Fruit fly (Drosophila melanogaster) whole organism, embryonic: ENCODE measurements around the gene UK114.

Experiments used
- Antp ChIP-seq: fragments of 200-800 bp; sonication (Bioruptor generic); optimal IDR thresholded peaks from 3 replicates; lab custom pipeline; 2016; ENCODE audit warnings: missing biosample characterization, missing genetic modification characterization
- Blimp-1 ChIP-seq: fragments of 200-800 bp; sonication (Bioruptor generic); optimal IDR thresholded peaks from 3 replicates; lab custom pipeline; 2018; ENCODE audit warnings: missing biosample characterization, missing genetic modification characterization, mild to moderate bottlenecking, moderate library complexity, missing genetic modification reagents
- Bteb2 ChIP-seq: fragments of 200-800 bp; sonication (Bioruptor generic); optimal IDR thresholded peaks from 2 replicates; lab custom pipeline; 2016; ENCODE audit warnings: missing biosample characterization, missing genetic modification characterization
- CG11696 ChIP-seq: fragments of 200-800 bp; sonication (Bioruptor generic); IDR thresholded peaks from 2 replicates; pipeline ENCODE4 v1.3.6; 2022; ENCODE audit warnings: missing biosample characterization, missing genetic modification characterization
- CG13123 ChIP-seq: fragments of 200-800 bp; sonication (Bioruptor generic); optimal IDR thresholded peaks from 2 replicates; lab custom pipeline; 2016; ENCODE audit warnings: missing biosample characterization, missing genetic modification characterization
- CG13624 ChIP-seq: fragments of 200-800 bp; sonication (Bioruptor generic); optimal IDR thresholded peaks from 2 replicates; lab custom pipeline; 2016; ENCODE audit warnings: missing biosample characterization, missing genetic modification characterization
- CG1602 ChIP-seq: fragments of 200-800 bp; sonication (Bioruptor generic); optimal IDR thresholded peaks from 3 replicates; lab custom pipeline; 2016; ENCODE audit warnings: missing biosample characterization, missing genetic modification characterization
- CG17359 ChIP-seq: fragments of 200-800 bp; sonication (Bioruptor generic); optimal IDR thresholded peaks from 3 replicates; lab custom pipeline; 2018; ENCODE audit warnings: missing biosample characterization, mild to moderate bottlenecking, missing genetic modification characterization, moderate library complexity
- CG30020 ChIP-seq: fragments of 200-800 bp; optimal IDR thresholded peaks from 2 replicates; lab custom pipeline; 2019; ENCODE audit warnings: missing biosample characterization, mild to moderate bottlenecking, missing genetic modification characterization, moderate library complexity
- CG3838 ChIP-seq: fragments of 200-800 bp; sonication (Bioruptor generic); optimal IDR thresholded peaks from 3 replicates; lab custom pipeline; 2016; ENCODE audit warnings: missing biosample characterization, missing genetic modification characterization
- CG3995 ChIP-seq: fragments of 200-800 bp; sonication (Bioruptor generic); optimal IDR thresholded peaks from 3 replicates; lab custom pipeline; 2016; ENCODE audit warnings: missing biosample characterization, missing genetic modification characterization
- CG4424 ChIP-seq: fragments of 200-800 bp; sonication (Bioruptor generic); optimal IDR thresholded peaks from 3 replicates; lab custom pipeline; 2016; ENCODE audit warnings: missing biosample characterization, missing genetic modification characterization
- CG4854 ChIP-seq: fragments of 200-800 bp; sonication (Bioruptor generic); optimal IDR thresholded peaks from 2 replicates; lab custom pipeline; 2016; ENCODE audit warnings: missing biosample characterization, missing genetic modification characterization, inconsistent platforms
- CG7987 ChIP-seq: fragments of 200-800 bp; sonication (Bioruptor generic); optimal IDR thresholded peaks from 2 replicates; lab custom pipeline; 2018; ENCODE audit warnings: missing biosample characterization, mild to moderate bottlenecking, missing genetic modification characterization, moderate library complexity
- CG8388 ChIP-seq: fragments of 200-800 bp; sonication (Bioruptor generic); optimal IDR thresholded peaks from 2 replicates; lab custom pipeline; 2019; ENCODE audit warnings: missing biosample characterization, mild to moderate bottlenecking, missing genetic modification characterization, moderate library complexity
- CG9817 ChIP-seq: fragments of 200-800 bp; sonication (Bioruptor generic); optimal IDR thresholded peaks from 2 replicates; lab custom pipeline; 2018; ENCODE audit warnings: missing biosample characterization, mild to moderate bottlenecking, missing genetic modification characterization, moderate library complexity
- Chrac-16 ChIP-seq: fragments of 200-800 bp; sonication (Bioruptor generic); optimal IDR thresholded peaks from 3 replicates; lab custom pipeline; 2016; ENCODE audit warnings: missing biosample characterization, missing genetic modification characterization
- D19A ChIP-seq: fragments of 200-800 bp; optimal IDR thresholded peaks from 3 replicates; lab custom pipeline; 2019; ENCODE audit warnings: missing biosample characterization, mild to moderate bottlenecking, missing genetic modification characterization, moderate library complexity
- Ets97D ChIP-seq: fragments of 200-800 bp; sonication (Bioruptor generic); optimal IDR thresholded peaks from 3 replicates; lab custom pipeline; 2016; ENCODE audit warnings: missing biosample characterization, missing genetic modification characterization
- MBD-R2 ChIP-seq: fragments of 200-800 bp; sonication (Bioruptor generic); IDR thresholded peaks from 2 replicates; pipeline ENCODE4 v1.3.6; 2022; ENCODE audit warnings: missing biosample characterization, missing genetic modification characterization
- Max ChIP-seq: fragments of 200-800 bp; sonication (Bioruptor generic); optimal IDR thresholded peaks from 2 replicates; lab custom pipeline; 2016; ENCODE audit warnings: missing biosample characterization, mild to moderate bottlenecking, missing genetic modification characterization
- Oaz ChIP-seq: fragments of 200-800 bp; sonication (Bioruptor generic); IDR thresholded peaks from 2 replicates; pipeline ENCODE4 v1.3.6; 2022; ENCODE audit warnings: missing biosample characterization, missing genetic modification characterization
- Ptx1 ChIP-seq: fragments of 200-800 bp; sonication (Bioruptor generic); IDR thresholded peaks from 2 replicates; pipeline ENCODE4 v1.3.6; 2022; ENCODE audit warnings: missing biosample characterization, missing genetic modification characterization
- Tbp ChIP-seq: fragments of >200 bp; optimal IDR thresholded peaks from 2 replicates; lab custom pipeline; 2018; ENCODE audit warnings: missing biosample characterization, missing genetic modification characterization
- btn ChIP-seq: fragments of 200-800 bp; sonication (Bioruptor generic); optimal IDR thresholded peaks from 2 replicates; lab custom pipeline; 2016; ENCODE audit warnings: missing biosample characterization, missing genetic modification characterization
- caup ChIP-seq: fragments of 200-800 bp; sonication (Bioruptor generic); optimal IDR thresholded peaks from 3 replicates; lab custom pipeline; 2017; ENCODE audit warnings: missing biosample characterization, mild to moderate bottlenecking, missing genetic modification characterization, moderate library complexity; ENCODE audit not compliant: severe bottlenecking
- chm ChIP-seq: fragments of 200-800 bp; sonication (Bioruptor generic); IDR thresholded peaks from 2 replicates; pipeline ENCODE4 v1.3.6; 2022; ENCODE audit warnings: missing biosample characterization, missing genetic modification characterization
- croc ChIP-seq: fragments of 200-800 bp; sonication (Bioruptor generic); conservative IDR thresholded peaks from 3 replicates; pipeline ENCODE4 v1.3.6; 2022; ENCODE audit warnings: missing biosample characterization, missing genetic modification characterization
- crol ChIP-seq: fragments of 200-800 bp; sonication (Bioruptor generic); IDR thresholded peaks from 2 replicates; pipeline ENCODE4 v1.3.6; 2022; ENCODE audit warnings: missing biosample characterization, missing genetic modification characterization
- dmrt99B ChIP-seq: fragments of 200-800 bp; sonication (Bioruptor generic); optimal IDR thresholded peaks from 2 replicates; lab custom pipeline; 2018; ENCODE audit warnings: missing biosample characterization, mild to moderate bottlenecking, missing genetic modification characterization, moderate library complexity
- esg ChIP-seq: fragments of 200-800 bp; sonication (Bioruptor generic); conservative IDR thresholded peaks from 2 replicates; pipeline ENCODE4 v1.3.6; 2022; ENCODE audit warnings: missing biosample characterization, missing genetic modification characterization
- gcm ChIP-seq: fragments of 200-800 bp; sonication (Bioruptor generic); optimal IDR thresholded peaks from 2 replicates; lab custom pipeline; 2019; ENCODE audit warnings: missing biosample characterization, mild to moderate bottlenecking, missing genetic modification characterization, moderate library complexity
- gfzf ChIP-seq: fragments of 200-800 bp; sonication (Bioruptor generic); optimal IDR thresholded peaks from 2 replicates; lab custom pipeline; 2016; ENCODE audit warnings: missing biosample characterization, mild to moderate bottlenecking, missing genetic modification characterization, moderate library complexity
- grau ChIP-seq: fragments of 200-800 bp; optimal IDR thresholded peaks from 3 replicates; lab custom pipeline; 2019; ENCODE audit warnings: missing biosample characterization, mild to moderate bottlenecking, missing genetic modification characterization, moderate library complexity
- grn ChIP-seq: fragments of 200-800 bp; sonication (Bioruptor generic); optimal IDR thresholded peaks from 3 replicates; lab custom pipeline; 2017; ENCODE audit warnings: missing biosample characterization, missing genetic modification characterization
- gro ChIP-seq: fragments of 200-800 bp; sonication (Bioruptor generic); optimal IDR thresholded peaks from 2 replicates; lab custom pipeline; 2016; ENCODE audit warnings: missing biosample characterization, missing genetic modification characterization
- her ChIP-seq: fragments of 200-800 bp; sonication (Bioruptor generic); optimal IDR thresholded peaks from 2 replicates; lab custom pipeline; 2016; ENCODE audit warnings: missing biosample characterization, missing genetic modification characterization
- hth ChIP-seq: fragments of >200 bp; optimal IDR thresholded peaks from 2 replicates; lab custom pipeline; 2017; ENCODE audit warnings: inconsistent platforms
- jigr1 ChIP-seq: fragments of 200-800 bp; sonication (Bioruptor generic); IDR thresholded peaks from 3 replicates; pipeline ENCODE4 v1.3.6; 2022; ENCODE audit warnings: missing biosample characterization, missing genetic modification characterization
- mam ChIP-seq: fragments of 200-800 bp; sonication (Bioruptor generic); optimal IDR thresholded peaks from 3 replicates; lab custom pipeline; 2016; ENCODE audit warnings: missing biosample characterization, missing genetic modification characterization
- nau ChIP-seq: fragments of 200-800 bp; sonication (Bioruptor generic); optimal IDR thresholded peaks from 3 replicates; lab custom pipeline; 2017; ENCODE audit warnings: missing biosample characterization, mild to moderate bottlenecking, missing genetic modification characterization, missing genetic modification reagents
- nmo ChIP-seq: fragments of 200-800 bp; sonication (Bioruptor generic); optimal IDR thresholded peaks from 2 replicates; lab custom pipeline; 2018; ENCODE audit warnings: missing biosample characterization, mild to moderate bottlenecking, missing genetic modification characterization, moderate library complexity
- ro ChIP-seq: fragments of 200-800 bp; sonication (Bioruptor generic); IDR thresholded peaks from 2 replicates; pipeline ENCODE4 v1.3.6; 2022; ENCODE audit warnings: missing biosample characterization, missing genetic modification characterization
- sens ChIP-seq: fragments of 200-800 bp; sonication (Bioruptor generic); peaks from one replicate; lab custom pipeline; 2016; ENCODE audit warnings: missing biosample characterization, missing genetic modification characterization
- sim ChIP-seq: fragments of 200-800 bp; sonication (Bioruptor generic); IDR thresholded peaks from 2 replicates; pipeline ENCODE4 v1.3.6; 2022; ENCODE audit warnings: missing biosample characterization, missing genetic modification characterization
- slou ChIP-seq: fragments of 200-800 bp; sonication (Bioruptor generic); optimal IDR thresholded peaks from 3 replicates; lab custom pipeline; 2016; ENCODE audit warnings: missing biosample characterization, missing genetic modification characterization
- sob ChIP-seq: fragments of 200-800 bp; sonication (Bioruptor generic); IDR thresholded peaks from 2 replicates; pipeline ENCODE4 v1.3.6; 2022; ENCODE audit warnings: missing biosample characterization, missing genetic modification characterization
- tap ChIP-seq: fragments of 200-800 bp; optimal IDR thresholded peaks from 3 replicates; lab custom pipeline; 2019; ENCODE audit warnings: missing biosample characterization, mild to moderate bottlenecking, missing genetic modification characterization, moderate library complexity
- tio ChIP-seq: fragments of 200-800 bp; sonication (Bioruptor generic); optimal IDR thresholded peaks from 2 replicates; lab custom pipeline; 2017; ENCODE audit warnings: missing biosample characterization, missing genetic modification characterization, inconsistent platforms
- vnd ChIP-seq: fragments of 200-800 bp; sonication (Bioruptor generic); IDR thresholded peaks from 3 replicates; pipeline ENCODE4 v1.3.6; 2022; ENCODE audit warnings: missing biosample characterization, missing genetic modification characterization; ENCODE audit not compliant: partially characterized antibody

The UK114 gene

DNA sequence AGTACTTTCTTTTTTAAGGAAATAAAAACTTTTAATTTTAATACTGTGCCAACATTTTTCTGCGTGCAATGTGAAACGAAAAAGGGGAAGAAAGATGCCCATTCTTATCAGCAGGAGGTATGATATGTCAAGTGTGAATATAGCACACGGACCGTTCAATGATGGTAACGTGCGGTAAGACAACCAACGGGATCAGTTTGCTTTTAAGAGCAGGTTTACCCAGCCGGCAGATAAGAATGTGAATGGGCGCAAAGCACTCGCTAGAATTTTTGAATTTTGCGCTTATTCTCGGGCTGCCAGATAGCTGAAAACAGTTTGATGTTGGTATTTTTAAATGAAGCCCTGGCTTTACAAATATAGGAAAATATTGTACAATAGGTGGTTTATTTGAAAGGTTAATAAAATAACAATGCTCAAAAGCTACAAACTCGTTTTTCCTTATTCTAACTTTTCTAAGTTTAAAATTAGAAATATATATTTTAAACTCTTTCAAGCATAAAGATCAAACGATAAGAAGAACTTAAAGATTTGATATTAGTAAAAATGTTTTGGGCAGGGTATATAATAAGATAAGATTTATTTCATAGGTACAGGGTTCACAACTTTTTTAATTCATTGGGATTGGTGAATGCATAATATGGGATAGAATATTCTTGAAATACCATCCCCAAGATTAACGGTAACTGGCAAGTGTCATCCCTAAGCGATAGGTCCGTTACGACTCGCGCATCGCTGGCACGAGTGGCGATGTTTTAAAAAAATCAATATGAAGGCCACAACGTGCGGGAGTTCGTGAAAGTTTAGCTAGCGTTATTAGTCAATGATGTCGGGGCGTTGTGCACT, 26.5 kb downstream of the UK114 start, which contains the start of gene dao (continued):
- TF ChIP-seq vnd (GFP tag; lab: Robert Waterston, UW) (peak; percentile 67), gcm (GFP tag; lab: Kevin White, UChicago) (no peak), CG13123 (GFP tag; lab: Kevin White, UChicago) (peak; percentile 18), gro (GFP tag; lab: Kevin White, UChicago) (no peak), dmrt99B (tag; lab: Kevin White, UChicago) (peak; percentile 33), sob (GFP tag; lab: Robert Waterston, UW) (peak; percentile 58; the same call in 1 of the 2 replicates), Tbp (GFP tag; lab: Kevin White, UChicago) (no peak), crol (GFP tag; lab: Robert Waterston, UW) (no peak), CG9817 (tag; lab: Kevin White, UChicago) (peak; percentile 45), ro (GFP tag; lab: Robert Waterston, UW) (peak; percentile 29; the same call in 1 of the 2 replicates), CG1602 (GFP tag; lab: Kevin White, UChicago) (peak; percentile 68), CG3995 (GFP tag; lab: Kevin White, UChicago) (no peak), grn (GFP tag; lab: Kevin White, UChicago) (no peak), chm (GFP tag; lab: Robert Waterston, UW) (0 out of 2 replicates have a peak, but pooled peaks have one; percentile 11), btn (GFP tag; lab: Kevin White, UChicago) (no peak), CG13624 (GFP tag; lab: Kevin White, UChicago) (peak; percentile 37), sens (GFP tag; lab: Kevin White, UChicago) (peak; percentile 84), Ets97D (GFP tag; lab: Kevin White, UChicago) (peak; percentile 59), jigr1 (no peak), mam (GFP tag; lab: Kevin White, UChicago) (peak; percentile 56), Bteb2 (GFP tag; lab: Kevin White, UChicago) (no peak), Max (GFP tag; lab: Kevin White, UChicago) (peak; percentile 3), her (GFP tag; lab: Kevin White, UChicago) (no peak), nau (GFP tag; lab: Kevin White, UChicago) (no peak), croc (GFP tag; lab: Robert Waterston, UW) (no peak), sim (no peak), Ptx1 (GFP tag; lab: Robert Waterston, UW) (peak; percentile 53), CG4424 (GFP tag; lab: Kevin White, UChicago) (peak; percentile 49), caup (peak; percentile 1), D19A (no peak), CG30020 (tag; lab: Kevin White, UChicago) (peak; percentile 24), CG17359 (tag; lab: Kevin White, UChicago) (no peak), Oaz (GFP tag; lab: Robert Waterston, UW) (0 out of 2 replicates have a peak, but pooled peaks have one; percentile 22), CG8388 (GFP tag; lab: Kevin White, UChicago) (peak; percentile 33), Antp (GFP tag; lab: Kevin White, UChicago) (no peak), nmo (GFP tag; lab: Kevin White, UChicago) (peak; percentile 72), tap (tag; lab: Kevin White, UChicago) (no peak), MBD-R2 (GFP tag; lab: Robert Waterston, UW) (peak; percentile 71), CG7987 (GFP tag; lab: Kevin White, UChicago) (no peak), grau (peak; percentile 58), Blimp-1 (peak; percentile 35), gfzf (peak; percentile 20), tio (GFP tag; lab: Kevin White, UChicago) (peak; percentile 64), CG11696 (0 out of 2 replicates have a peak, but pooled peaks have one; percentile 29), slou (GFP tag; lab: Kevin White, UChicago) (peak; percentile 51), CG3838 (GFP tag; lab: Kevin White, UChicago) (no peak), CG4854 (GFP tag; lab: Kevin White, UChicago) (no peak), esg (GFP tag; lab: Robert Waterston, UW) (peak; percentile 65), Chrac-16 (GFP tag; lab: Kevin White, UChicago) (peak; percentile 52), hth (lab: Kevin White, UChicago) (no peak)
